Worm (Caenorhabditis elegans) whole organism, L1 larva: Measurements from ENCODE around the gene C06C3.10.
A peak's percentile ranks its signal among the peaks of the same experiment; 100 is the strongest.

Experiments
- C16A3.4 ChIP-seq: fragments of 150-350 bp; optimal IDR thresholded peaks from 2 replicates; lab custom pipeline; 2014; ENCODE audit warnings: missing biosample characterization, missing genetic modification characterization
- C34B4.2 ChIP-seq: sonication (generic microtip); optimal IDR thresholded peaks from 2 replicates; lab custom pipeline; 2017; ENCODE audit warnings: mild to moderate bottlenecking, missing genetic modification characterization, missing compliant biosample characterization
- ama-1 ChIP-seq: fragments of 150-350 bp; optimal IDR thresholded peaks from 2 replicates; lab custom pipeline; 2014
- blmp-1 ChIP-seq: fragments of 150-350 bp; optimal IDR thresholded peaks from 2 replicates; lab custom pipeline; 2014; ENCODE audit warnings: missing biosample characterization, missing genetic modification characterization
- ceh-63 ChIP-seq: fragments of 200-800 bp; sonication (Bioruptor generic); optimal IDR thresholded peaks from 2 replicates; lab custom pipeline; 2018; ENCODE audit warnings: mild to moderate bottlenecking, missing genetic modification characterization, missing compliant biosample characterization
- ceh-8 ChIP-seq: fragments of 200-800 bp; sonication (Bioruptor generic); optimal IDR thresholded peaks from 2 replicates; lab custom pipeline; 2018; ENCODE audit warnings: mild to moderate bottlenecking, missing genetic modification characterization, moderate library complexity, missing compliant biosample characterization
- ceh-88 ChIP-seq: fragments of 200-800 bp; sonication (Bioruptor generic); IDR thresholded peaks from 2 replicates; pipeline ENCODE4 v1.3.6; 2022; ENCODE audit warnings: missing genetic modification characterization, missing compliant biosample characterization
- ceh-90 ChIP-seq: sonication (generic microtip); optimal IDR thresholded peaks from 2 replicates; lab custom pipeline; 2016; ENCODE audit warnings: missing genetic modification characterization, missing compliant biosample characterization
- efl-3 ChIP-seq: fragments of 200-800 bp; sonication (Bioruptor generic); optimal IDR thresholded peaks from 2 replicates; lab custom pipeline; 2018; ENCODE audit warnings: mild to moderate bottlenecking, missing genetic modification characterization, missing compliant biosample characterization
- elt-2 ChIP-seq: sonication (generic microtip); optimal IDR thresholded peaks from 2 replicates; lab custom pipeline; 2016; ENCODE audit warnings: missing genetic modification characterization, mild to moderate bottlenecking, inconsistent platforms, missing compliant biosample characterization, missing genetic modification reagents
- elt-3 ChIP-seq, 6 experiments: fragments of 150-350 bp in 1 of 6; sonication (generic microtip); optimal IDR thresholded peaks; 2 replicates each; lab custom pipeline; 2017 to 2018; ENCODE audit warnings: missing biosample characterization in 6 of 6, missing genetic modification characterization in 6 of 6, inconsistent platforms in 1 of 6
- fkh-8 ChIP-seq: sonication (generic microtip); optimal IDR thresholded peaks from 2 replicates; lab custom pipeline; 2016; ENCODE audit warnings: mild to moderate bottlenecking, missing genetic modification characterization, missing compliant biosample characterization
- fos-1 ChIP-seq: fragments of 150-350 bp; optimal IDR thresholded peaks from 2 replicates; lab custom pipeline; 2014; ENCODE audit warnings: missing biosample characterization, missing genetic modification characterization
- hlh-17 ChIP-seq: fragments of 200-800 bp; sonication (Bioruptor generic); optimal IDR thresholded peaks from 2 replicates; lab custom pipeline; 2018; ENCODE audit warnings: missing genetic modification characterization, mild to moderate bottlenecking, missing compliant biosample characterization, moderate library complexity, borderline replicate concordance
- hlh-4 ChIP-seq: sonication (generic microtip); optimal IDR thresholded peaks from 2 replicates; lab custom pipeline; 2016; ENCODE audit warnings: mild to moderate bottlenecking, missing genetic modification characterization, missing compliant biosample characterization
- hpl-2 ChIP-seq: fragments of 150-350 bp; optimal IDR thresholded peaks from 2 replicates; lab custom pipeline; 2014; ENCODE audit warnings: missing biosample characterization, missing genetic modification reagents, missing genetic modification characterization
- irx-1 ChIP-seq: sonication (generic microtip); optimal IDR thresholded peaks from 2 replicates; lab custom pipeline; 2016; ENCODE audit warnings: missing genetic modification characterization, missing compliant biosample characterization
- lin-15B ChIP-seq: fragments of 150-350 bp; sonication (generic microtip); optimal IDR thresholded peaks from 3 replicates; lab custom pipeline; 2014; ENCODE audit warnings: missing biosample characterization, missing genetic modification characterization
- lin-35 ChIP-seq, 2 experiments: fragments of 150-350 bp; optimal IDR thresholded peaks; 2 replicates each; lab custom pipeline; 2014; ENCODE audit warnings: missing biosample characterization in 2 of 2, missing genetic modification characterization in 2 of 2, missing genetic modification reagents in 2 of 2
- lin-39 ChIP-seq: fragments of 150-350 bp; optimal IDR thresholded peaks from 2 replicates; lab custom pipeline; 2014; ENCODE audit warnings: missing biosample characterization, missing genetic modification reagents, missing genetic modification characterization
- lsy-2 ChIP-seq, 2 experiments: fragments of 150-350 bp; optimal IDR thresholded peaks; 2 replicates each; lab custom pipeline; 2014; ENCODE audit warnings: missing biosample characterization in 2 of 2, missing genetic modification characterization in 2 of 2
- mab-9 ChIP-seq: fragments of 200-800 bp; sonication (Bioruptor generic); IDR thresholded peaks from 2 replicates; pipeline ENCODE4 v1.3.6; 2022; ENCODE audit warnings: missing genetic modification reagents, missing genetic modification characterization, missing compliant biosample characterization
- mef-2 ChIP-seq: fragments of 150-350 bp; optimal IDR thresholded peaks from 2 replicates; lab custom pipeline; 2014; ENCODE audit warnings: missing biosample characterization, missing genetic modification characterization
- mep-1 ChIP-seq: fragments of 150-350 bp; optimal IDR thresholded peaks from 2 replicates; lab custom pipeline; 2014; ENCODE audit warnings: missing biosample characterization, missing genetic modification characterization
- nhr-12 ChIP-seq: sonication (generic microtip); optimal IDR thresholded peaks from 2 replicates; lab custom pipeline; 2017; ENCODE audit warnings: missing biosample characterization, missing genetic modification characterization
- nhr-19 ChIP-seq: fragments of 200-800 bp; sonication (Bioruptor generic); conservative IDR thresholded peaks from 2 replicates; pipeline ENCODE4 v1.3.6; 2022; ENCODE audit warnings: missing genetic modification characterization, missing compliant biosample characterization
- nhr-237 ChIP-seq: fragments of 150-350 bp; optimal IDR thresholded peaks from 2 replicates; lab custom pipeline; 2014; ENCODE audit warnings: missing biosample characterization, missing genetic modification characterization
- nhr-76 ChIP-seq: sonication (generic microtip); optimal IDR thresholded peaks from 2 replicates; lab custom pipeline; 2017; ENCODE audit warnings: missing biosample characterization, missing genetic modification characterization
- nhr-77 ChIP-seq: fragments of 150-350 bp; optimal IDR thresholded peaks from 2 replicates; lab custom pipeline; 2014; ENCODE audit warnings: missing biosample characterization, missing genetic modification characterization
- nhr-84 ChIP-seq: sonication (generic microtip); optimal IDR thresholded peaks from 2 replicates; lab custom pipeline; 2017; ENCODE audit warnings: missing biosample characterization, missing genetic modification characterization
- nhr-85 ChIP-seq: sonication (generic microtip); peaks from one replicate; lab custom pipeline; 2016; ENCODE audit warnings: missing genetic modification characterization, inconsistent platforms, missing compliant biosample characterization
- pax-3 ChIP-seq: fragments of 200-800 bp; sonication (Bioruptor generic); optimal IDR thresholded peaks from 2 replicates; lab custom pipeline; 2018; ENCODE audit warnings: mild to moderate bottlenecking, missing genetic modification characterization, moderate library complexity, missing compliant biosample characterization
- snpc-4 ChIP-seq: fragments of 150-350 bp; optimal IDR thresholded peaks from 2 replicates; lab custom pipeline; 2014; ENCODE audit warnings: missing biosample characterization, missing genetic modification characterization
- tbx-2 ChIP-seq: sonication (generic microtip); optimal IDR thresholded peaks from 2 replicates; lab custom pipeline; 2016; ENCODE audit warnings: missing genetic modification characterization, missing compliant biosample characterization
- unc-30 ChIP-seq: sonication (generic microtip); optimal IDR thresholded peaks from 2 replicates; lab custom pipeline; 2017; ENCODE audit warnings: missing biosample characterization, missing genetic modification characterization
- unc-62 ChIP-seq: fragments of 150-350 bp; optimal IDR thresholded peaks from 2 replicates; lab custom pipeline; 2014; ENCODE audit warnings: missing biosample characterization, missing genetic modification reagents, missing genetic modification characterization
- unc-98 ChIP-seq: fragments of 200-800 bp; sonication (Bioruptor generic); IDR thresholded peaks from 2 replicates; pipeline ENCODE4 v1.3.6; 2022; ENCODE audit warnings: missing genetic modification characterization, missing compliant biosample characterization

C06C3.10 gene

ce11 chrII:9397496-9397895, 20.4 kb upstream of the C06C3.10 start, which contains the start of gene Y51B9A.9:
Gene Y51B9A.9 (minus strand): TSS chrII:9397596.
- TF ChIP-seq elt-2 (peak; percentile 3), ceh-90 (tag; lab: Kevin White, UChicago) (no peak), hlh-17 (GFP tag; lab: Kevin White, UChicago) (no peak), nhr-77 (tag; lab: Kevin White, UChicago) (no peak)

- TF ChIP-seq fos-1 (tag; lab: Kevin White, UChicago) (no peak), mab-9 (GFP tag; lab: Robert Waterston, UW) (no peak), lin-35 (GFP tag; optimal IDR thresholded peaks at IDR 0.05; lab: Kevin White, UChicago) (no peak), blmp-1 (no peak), fkh-8 (tag; lab: Kevin White, UChicago) (no peak), hpl-2 (GFP tag; lab: Kevin White, UChicago) (no peak), ceh-8 (no peak), nhr-12 (tag; lab: Kevin White, UChicago) (no peak), mef-2 (tag; lab: Kevin White, UChicago) (no peak), ceh-63 (no peak), C34B4.2 (no peak), unc-98 (GFP tag; lab: Robert Waterston, UW) (no peak), snpc-4 (tag; lab: Kevin White, UChicago) (no peak), nhr-77 (tag; lab: Kevin White, UChicago) (no peak)
- TF ChIP-seq, all 84 proteins: peak for 0
These were observed 15.7 kb upstream of the C06C3.10 start, which contains the start of gene lido-17 for ce11 chrII:9392724-9393123. Gene lido-17 (minus strand): TSS chrII:9392824.

ce11 chrII:9385241-9385640, 8.2 kb upstream of the C06C3.10 start, which contains the start of gene C06C3.7:
Gene C06C3.7 (plus strand): TSS chrII:9385541.
- TF ChIP-seq ceh-88 (no peak), efl-3 (no peak), nhr-84 (tag; lab: Kevin White, UChicago) (no peak), irx-1 (tag; lab: Kevin White, UChicago) (no peak), nhr-85 (tag; lab: Kevin White, UChicago) (no peak), fos-1 (tag; lab: Kevin White, UChicago) (no peak), elt-3 (tag; optimal IDR thresholded peaks at IDR 0.05; lab: Kevin White, UChicago) (no peak), lin-39 (tag; lab: Kevin White, UChicago) (no peak), C16A3.4 (tag; lab: Kevin White, UChicago) (no peak), ama-1 (lab: Kevin White, UChicago) (no peak)

ce11 chrII:9379796-9380195, 2.7 kb upstream of the C06C3.10 start, which contains the start of gene srh-48:
Gene srh-48 (plus strand): TSS chrII:9380096.
- TF ChIP-seq lsy-2 (tag; optimal IDR thresholded peaks at IDR 0.05; lab: Kevin White, UChicago) (no peak), nhr-237 (tag; lab: Kevin White, UChicago) (no peak), nhr-76 (tag; lab: Kevin White, UChicago) (no peak), hlh-4 (tag; lab: Kevin White, UChicago) (no peak)

ce11 chrII:9378174-9378573, 1.1 kb upstream of the C06C3.10 start:
- TF ChIP-seq elt-2 (peak; percentile 20), lin-15B (tag; lab: Kevin White, UChicago) (no peak)

ce11 chrII:9374807-9375206, 2.3 kb downstream of the C06C3.10 start, which contains the start of gene C06C3.12:
Gene C06C3.12 (plus strand): TSS chrII:9375107.
- no peak for TF ChIP-seq unc-98 (GFP tag; lab: Robert Waterston, UW)
- no peak for TF ChIP-seq lin-35 (GFP tag; optimal IDR thresholded peaks at IDR 0.05; lab: Kevin White, UChicago)
- no peak for TF ChIP-seq unc-30
- no peak for TF ChIP-seq unc-62 (GFP tag; lab: Kevin White, UChicago)
- no peak for TF ChIP-seq tbx-2
- TF ChIP-seq nhr-19 (GFP tag; lab: Robert Waterston, UW): no peak
- no peak for TF ChIP-seq pax-3
- no peak for TF ChIP-seq mep-1 (tag; lab: Kevin White, UChicago)
- TF ChIP-seq, all 84 proteins: peak for 0
